Worm (Caenorhabditis elegans): Measurements from ENCODE around the gene arle-14.

- TF ChIP-seq fkh-10 (GFP tag; optimal IDR thresholded peaks at IDR 0.05) (no peak), zip-5 (tag; optimal IDR thresholded peaks at IDR 0.05) (no peak), lim-6 (tag; optimal IDR thresholded peaks at IDR 0.05) (no peak), unc-3 (GFP tag; conservative IDR thresholded peaks at IDR 0.05) (no peak), unc-3 (tag; optimal IDR thresholded peaks at IDR 0.05) (no peak), dmd-4 (tag; optimal IDR thresholded peaks at IDR 0.05; ENCODE audit: borderline replicate concordance) (no peak), ceh-22 (tag; optimal IDR thresholded peaks at IDR 0.05) (no peak)
Measured at ce11 chrIII:5692690-5693089, at the start of gene arle-14, which contains the start of gene abi-1.

Measured in whole organism, late embryonic.